Worm (Caenorhabditis elegans) whole organism, L3 larva: ENCODE results near the gene ant-1.4.

Experiments
- R02D3.7 ChIP-seq: fragments of 150-350 bp; optimal IDR thresholded peaks from 2 replicates; lab custom pipeline; 2014; ENCODE audit warnings: missing biosample characterization, missing genetic modification characterization
- ZK546.5 ChIP-seq: sonication (generic microtip); optimal IDR thresholded peaks from 2 replicates; lab custom pipeline; 2017; ENCODE audit warnings: missing biosample characterization, missing genetic modification characterization
- aly-2 ChIP-seq: fragments of 150-350 bp; optimal IDR thresholded peaks from 2 replicates; lab custom pipeline; 2014; ENCODE audit warnings: missing biosample characterization, missing genetic modification characterization
- ama-1 ChIP-seq: fragments of 150-350 bp; optimal IDR thresholded peaks from 2 replicates; lab custom pipeline; 2018
- ceh-16 ChIP-seq: sonication (generic microtip); optimal IDR thresholded peaks from 2 replicates; lab custom pipeline; 2017; ENCODE audit warnings: missing biosample characterization, missing genetic modification characterization
- ceh-28 ChIP-seq: fragments of 150-350 bp; optimal IDR thresholded peaks from 2 replicates; lab custom pipeline; 2014; ENCODE audit warnings: missing biosample characterization, missing genetic modification reagents, missing genetic modification characterization
- ceh-9 ChIP-seq: sonication (generic microtip); optimal IDR thresholded peaks from 2 replicates; lab custom pipeline; 2018; ENCODE audit warnings: missing biosample characterization, missing genetic modification characterization
- daf-12 ChIP-seq: fragments of 150-350 bp; optimal IDR thresholded peaks from 2 replicates; lab custom pipeline; 2014; ENCODE audit warnings: missing biosample characterization, missing genetic modification reagents, missing genetic modification characterization
- egl-27 ChIP-seq: sonication (generic microtip); optimal IDR thresholded peaks from 4 replicates; lab custom pipeline; 2017; ENCODE audit warnings: missing biosample characterization, missing genetic modification reagents, missing genetic modification characterization
- egl-5 ChIP-seq: fragments of 150-350 bp; optimal IDR thresholded peaks from 2 replicates; lab custom pipeline; 2017; ENCODE audit warnings: missing biosample characterization, missing genetic modification reagents, missing genetic modification characterization, inconsistent platforms
- elt-2 ChIP-seq: sonication (generic microtip); optimal IDR thresholded peaks from 2 replicates; lab custom pipeline; 2016; ENCODE audit warnings: missing genetic modification reagents, mild to moderate bottlenecking, missing genetic modification characterization, missing compliant biosample characterization
- elt-3 ChIP-seq, 3 experiments: fragments of 150-350 bp in 1 of 3; sonication (generic microtip) in 2 of 3; optimal IDR thresholded peaks; 2 replicates in 2 of 3; 4 replicates in 1 of 3; lab custom pipeline; 2014 to 2017; ENCODE audit warnings: missing biosample characterization in 3 of 3, missing genetic modification characterization in 3 of 3
- eor-1 ChIP-seq, 2 experiments: fragments of 150-350 bp; optimal IDR thresholded peaks; 2 replicates each; lab custom pipeline; 2014 to 2018; ENCODE audit warnings: missing biosample characterization in 2 of 2, missing genetic modification characterization in 2 of 2
- fkh-2 ChIP-seq: fragments of 150-350 bp; optimal IDR thresholded peaks from 2 replicates; lab custom pipeline; 2014; ENCODE audit warnings: missing biosample characterization, missing genetic modification reagents, missing genetic modification characterization
- fos-1 ChIP-seq: fragments of 150-350 bp; optimal IDR thresholded peaks from 2 replicates; lab custom pipeline; 2014; ENCODE audit warnings: missing biosample characterization, missing genetic modification characterization
- hmg-11 ChIP-seq: sonication (generic microtip); optimal IDR thresholded peaks from 2 replicates; lab custom pipeline; 2016; ENCODE audit warnings: missing genetic modification characterization, missing compliant biosample characterization
- jun-1 ChIP-seq: fragments of 150-350 bp; optimal IDR thresholded peaks from 2 replicates; lab custom pipeline; 2014; ENCODE audit warnings: missing biosample characterization, missing genetic modification reagents, missing genetic modification characterization
- lin-15B ChIP-seq: fragments of 150-350 bp; optimal IDR thresholded peaks from 2 replicates; lab custom pipeline; 2014; ENCODE audit warnings: missing biosample characterization, missing genetic modification characterization
- lin-39 ChIP-seq: fragments of 150-350 bp; optimal IDR thresholded peaks from 2 replicates; lab custom pipeline; 2018; ENCODE audit warnings: missing biosample characterization, missing genetic modification reagents, missing genetic modification characterization
- lsy-12 ChIP-seq: sonication (generic microtip); optimal IDR thresholded peaks from 2 replicates; lab custom pipeline; 2016; ENCODE audit warnings: mild to moderate bottlenecking, missing genetic modification characterization, missing compliant biosample characterization
- mdl-1 ChIP-seq: fragments of 150-350 bp; optimal IDR thresholded peaks from 2 replicates; lab custom pipeline; 2014; ENCODE audit warnings: missing biosample characterization, missing genetic modification characterization
- mml-1 ChIP-seq: fragments of 150-350 bp; sonication (generic microtip); optimal IDR thresholded peaks from 3 replicates; lab custom pipeline; 2014; ENCODE audit warnings: missing biosample characterization, missing genetic modification characterization
- nfya-1 ChIP-seq: sonication (generic microtip); optimal IDR thresholded peaks from 2 replicates; lab custom pipeline; 2017; ENCODE audit warnings: missing genetic modification characterization, mild to moderate bottlenecking, missing compliant biosample characterization, antibody characterized with exemption, moderate library complexity; ENCODE audit not compliant: insufficient read depth
- nhr-12 ChIP-seq: fragments of 150-350 bp; optimal IDR thresholded peaks from 2 replicates; lab custom pipeline; 2014; ENCODE audit warnings: missing biosample characterization, missing genetic modification characterization
- nhr-23 ChIP-seq: fragments of 150-350 bp; optimal IDR thresholded peaks from 2 replicates; lab custom pipeline; 2014; ENCODE audit warnings: missing biosample characterization, missing genetic modification reagents, missing genetic modification characterization
- nhr-237 ChIP-seq: fragments of 150-350 bp; optimal IDR thresholded peaks from 2 replicates; lab custom pipeline; 2014; ENCODE audit warnings: missing biosample characterization, missing genetic modification characterization
- nhr-25 ChIP-seq: sonication (generic microtip); optimal IDR thresholded peaks from 2 replicates; lab custom pipeline; 2017; ENCODE audit warnings: missing biosample characterization, missing genetic modification characterization
- nhr-28 ChIP-seq: fragments of 150-350 bp; optimal IDR thresholded peaks from 2 replicates; lab custom pipeline; 2014; ENCODE audit warnings: missing biosample characterization, missing genetic modification characterization
- nhr-43 ChIP-seq: sonication (generic microtip); optimal IDR thresholded peaks from 2 replicates; lab custom pipeline; 2016; ENCODE audit warnings: mild to moderate bottlenecking, missing genetic modification characterization, missing compliant biosample characterization; ENCODE audit not compliant: poor library complexity, severe bottlenecking
- nhr-67 ChIP-seq: fragments of 150-350 bp; optimal IDR thresholded peaks from 2 replicates; lab custom pipeline; 2014; ENCODE audit warnings: missing biosample characterization, missing genetic modification characterization
- nhr-76 ChIP-seq: fragments of 150-350 bp; sonication (generic microtip); optimal IDR thresholded peaks from 5 replicates; lab custom pipeline; 2014; ENCODE audit warnings: missing biosample characterization, missing genetic modification characterization
- pha-4 ChIP-seq: fragments of 150-350 bp; optimal IDR thresholded peaks from 2 replicates; lab custom pipeline; 2014; ENCODE audit warnings: missing biosample characterization, missing genetic modification reagents, missing genetic modification characterization
- pqm-1 ChIP-seq: fragments of 150-350 bp; optimal IDR thresholded peaks from 2 replicates; lab custom pipeline; 2017; ENCODE audit warnings: missing biosample characterization, missing genetic modification characterization, inconsistent platforms
- sea-2 ChIP-seq: fragments of 150-350 bp; sonication (generic microtip); optimal IDR thresholded peaks from 4 replicates; lab custom pipeline; 2014; ENCODE audit warnings: missing biosample characterization, missing genetic modification reagents, missing genetic modification characterization
- skn-1 ChIP-seq: fragments of 150-350 bp; optimal IDR thresholded peaks from 2 replicates; lab custom pipeline; 2014; ENCODE audit warnings: missing biosample characterization, missing genetic modification characterization
- snpc-4 ChIP-seq: fragments of 150-350 bp; optimal IDR thresholded peaks from 2 replicates; lab custom pipeline; 2014; ENCODE audit warnings: missing biosample characterization, missing genetic modification characterization
- tbx-2 ChIP-seq: sonication (generic microtip); optimal IDR thresholded peaks from 2 replicates; lab custom pipeline; 2016; ENCODE audit warnings: mild to moderate bottlenecking, missing genetic modification characterization, missing compliant biosample characterization
- unc-39 ChIP-seq: sonication (generic microtip); optimal IDR thresholded peaks from 4 replicates; lab custom pipeline; 2017; ENCODE audit warnings: missing biosample characterization, missing genetic modification characterization
- ztf-11 ChIP-seq: fragments of 150-350 bp; optimal IDR thresholded peaks from 2 replicates; lab custom pipeline; 2014; ENCODE audit warnings: missing biosample characterization, missing genetic modification characterization

ant-1.4 gene

DNA sequence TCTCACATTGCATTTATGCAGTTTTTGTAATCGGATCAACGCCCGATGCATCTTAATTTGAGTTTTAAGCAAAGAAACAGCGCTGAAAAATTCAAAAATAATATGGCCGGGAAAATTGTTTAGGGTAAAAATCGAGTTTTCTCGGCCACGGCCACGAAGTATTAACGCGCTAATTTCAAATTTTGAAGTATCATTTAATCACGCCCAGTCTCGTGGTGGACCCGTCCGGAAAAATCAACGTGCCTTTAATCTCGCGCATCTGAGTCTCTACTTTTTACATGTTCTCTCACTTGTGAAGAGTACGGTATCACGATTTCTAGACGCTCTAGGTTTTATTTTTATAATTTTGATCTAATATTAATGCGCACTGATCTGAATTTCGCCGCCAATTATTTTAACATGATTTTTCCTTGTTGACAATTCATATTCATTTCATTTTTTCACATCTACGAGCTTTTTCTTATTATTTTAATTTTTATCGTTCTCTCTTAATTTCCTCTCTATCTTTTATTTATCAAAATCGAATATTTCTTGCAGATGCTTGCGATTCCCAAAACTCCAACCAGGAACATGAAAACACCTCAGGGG is 38.8 kb upstream of the ant-1.4 start, which contains the start of the genes acdh-13 and mesp-1:
Gene acdh-13, minus strand, starts transcription at position 51 of the 588 bp plus-strand sequence.
Gene mesp-1, plus strand, starts transcription at position 538 of the 588 bp plus-strand sequence.
- TF ChIP-seq ceh-28 (tag; lab: Kevin White, UChicago): no peak
- no peak for TF ChIP-seq unc-39 (tag; lab: Kevin White, UChicago)
- no peak for TF ChIP-seq nhr-76
- TF ChIP-seq nhr-237 (tag; lab: Kevin White, UChicago): no peak
- TF ChIP-seq lin-39 (tag; lab: Kevin White, UChicago): no peak
- TF ChIP-seq pha-4 (tag; lab: Kevin White, UChicago): peak; percentile 40
- TF ChIP-seq egl-5: peak; percentile 11
- TF ChIP-seq nhr-43: peak; percentile 47
- TF ChIP-seq ama-1: no peak
- TF ChIP-seq lsy-12 (tag; lab: Kevin White, UChicago): no peak
- TF ChIP-seq nfya-1: peak; percentile 46
- TF ChIP-seq snpc-4 (tag; lab: Kevin White, UChicago): peak; percentile 52
- TF ChIP-seq lin-15B (tag; lab: Kevin White, UChicago): peak; percentile 43
- TF ChIP-seq daf-12: no peak
- TF ChIP-seq R02D3.7 (tag; lab: Kevin White, UChicago): no peak
- TF ChIP-seq jun-1 (tag; lab: Kevin White, UChicago): no peak

DNA sequence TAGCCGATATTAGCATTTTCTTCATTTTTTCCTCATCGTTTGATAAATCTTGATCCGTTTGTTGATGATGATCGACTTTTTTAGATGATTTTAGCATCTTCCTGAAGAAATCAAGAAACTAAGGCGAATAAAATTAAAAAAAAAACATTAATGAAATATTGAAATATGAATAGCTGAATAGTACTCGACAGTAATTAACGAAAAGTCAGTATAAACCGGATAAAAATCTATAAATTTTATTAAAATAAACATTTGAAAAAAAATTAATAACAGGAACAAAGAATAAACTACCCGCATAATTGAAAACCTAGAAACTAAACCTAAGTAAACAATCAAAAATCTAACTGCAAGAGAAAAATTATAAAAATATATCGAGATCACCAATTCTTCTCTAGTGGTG is 36.2 kb upstream of the ant-1.4 start, which contains the start of gene C28C12.12:
Gene C28C12.12, minus strand, starts transcription at position 101 of the 400 bp plus-strand sequence.
- no peak for TF ChIP-seq eor-1 (tag; optimal IDR thresholded peaks at IDR 0.05; lab: Kevin White, UChicago)
- no peak for TF ChIP-seq elt-2 (tag; lab: Kevin White, UChicago)
- no peak for TF ChIP-seq jun-1 (tag; lab: Kevin White, UChicago)
- no peak for TF ChIP-seq nhr-25 (tag; lab: Kevin White, UChicago)
- no peak for TF ChIP-seq unc-39 (tag; lab: Kevin White, UChicago)
- TF ChIP-seq nhr-67 (tag; lab: Kevin White, UChicago): no peak
- no peak for TF ChIP-seq pqm-1 (tag; lab: Kevin White, UChicago)
- no peak for TF ChIP-seq egl-27 (tag; lab: Kevin White, UChicago)
- no peak for TF ChIP-seq snpc-4 (tag; lab: Kevin White, UChicago)
- no peak for TF ChIP-seq nfya-1
- no peak for TF ChIP-seq mml-1 (tag; lab: Kevin White, UChicago)
- TF ChIP-seq ZK546.5 (tag; lab: Kevin White, UChicago): no peak
- no peak for TF ChIP-seq nhr-237 (tag; lab: Kevin White, UChicago)
- no peak for TF ChIP-seq aly-2 (tag; lab: Kevin White, UChicago)
- no peak for TF ChIP-seq nhr-43
- no peak for TF ChIP-seq ztf-11 (tag; lab: Kevin White, UChicago)
- no peak for TF ChIP-seq nhr-12 (tag; lab: Kevin White, UChicago)
- TF ChIP-seq, all 47 proteins: peak for 0

DNA sequence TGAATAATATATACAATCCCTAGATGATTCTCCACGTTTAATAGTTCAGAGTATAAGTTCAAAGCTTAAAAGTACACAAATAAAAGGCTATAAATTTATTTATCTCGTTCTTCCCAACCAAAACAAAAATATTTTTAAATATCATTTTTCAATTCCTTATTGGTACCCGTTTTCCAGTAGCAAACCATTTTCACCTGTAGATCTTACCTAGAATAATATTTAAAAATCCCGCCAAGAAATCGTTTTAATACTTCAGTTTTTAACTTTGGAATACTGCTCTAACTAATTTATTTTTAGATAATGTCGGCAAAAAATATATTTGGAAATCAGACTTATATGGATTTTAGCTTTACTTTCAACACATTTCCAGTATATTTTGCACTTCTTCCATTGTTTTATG is 32.1 kb upstream of the ant-1.4 start, which contains the start of gene sru-7:
Gene sru-7, plus strand, starts transcription at position 301 of the 400 bp plus-strand sequence.
- TF ChIP-seq nfya-1 (no peak), pha-4 (tag; lab: Kevin White, UChicago) (no peak), ceh-16 (tag; lab: Kevin White, UChicago) (no peak), hmg-11 (tag; lab: Kevin White, UChicago) (no peak), fos-1 (tag; lab: Kevin White, UChicago) (no peak), mdl-1 (no peak), ceh-9 (tag; lab: Kevin White, UChicago) (no peak), fkh-2 (tag; lab: Kevin White, UChicago) (no peak), pqm-1 (tag; lab: Kevin White, UChicago) (no peak), skn-1 (tag; lab: Kevin White, UChicago) (no peak), egl-5 (no peak), ztf-11 (tag; lab: Kevin White, UChicago) (no peak), tbx-2 (tag; lab: Kevin White, UChicago) (no peak), elt-3 (tag; optimal IDR thresholded peaks at IDR 0.05; lab: Kevin White, UChicago) (no peak), sea-2 (GFP tag; lab: Kevin White, UChicago) (no peak), nhr-67 (tag; lab: Kevin White, UChicago) (no peak), nhr-23 (tag; lab: Kevin White, UChicago) (no peak), eor-1 (tag; optimal IDR thresholded peaks at IDR 0.05; lab: Kevin White, UChicago) (no peak), nhr-12 (tag; lab: Kevin White, UChicago) (no peak), nhr-28 (tag; lab: Kevin White, UChicago) (no peak)
